Fruit fly (Drosophila melanogaster) whole organism, embryonic: ENCODE data around the gene Uba4.

ENCODE experiments used
- Antp ChIP-seq: fragments of 200-800 bp; sonication (Bioruptor generic); optimal IDR thresholded peaks from 3 replicates; lab custom pipeline; 2016; ENCODE audit warnings: missing biosample characterization, missing genetic modification characterization
- CG1024 ChIP-seq: fragments of 200-800 bp; sonication (Bioruptor generic); IDR thresholded peaks from 2 replicates; pipeline ENCODE4 v1.3.6; 2022; ENCODE audit warnings: missing biosample characterization, missing genetic modification characterization
- CG10979 ChIP-seq: fragments of 200-800 bp; sonication (Bioruptor generic); optimal IDR thresholded peaks from 2 replicates; lab custom pipeline; 2018; ENCODE audit warnings: missing biosample characterization, mild to moderate bottlenecking, missing genetic modification characterization, moderate library complexity
- CG12155 ChIP-seq: fragments of 200-800 bp; sonication (Bioruptor generic); optimal IDR thresholded peaks from 3 replicates; lab custom pipeline; 2016; ENCODE audit warnings: missing biosample characterization, missing genetic modification characterization
- CG12391 ChIP-seq: fragments of 200-800 bp; sonication (Bioruptor generic); optimal IDR thresholded peaks from 3 replicates; lab custom pipeline; 2018; ENCODE audit warnings: missing biosample characterization, mild to moderate bottlenecking, missing genetic modification characterization, moderate library complexity
- CG12942 ChIP-seq: fragments of 200-800 bp; sonication (Bioruptor generic); optimal IDR thresholded peaks from 3 replicates; lab custom pipeline; 2016; ENCODE audit warnings: missing biosample characterization, missing genetic modification characterization
- CG14014 ChIP-seq: fragments of 200-800 bp; sonication (Bioruptor generic); IDR thresholded peaks from 2 replicates; pipeline ENCODE4 v1.3.6; 2022; ENCODE audit warnings: missing biosample characterization, missing genetic modification characterization
- CG15479 ChIP-seq: fragments of 200-800 bp; sonication (Bioruptor generic); optimal IDR thresholded peaks from 3 replicates; lab custom pipeline; 2019; ENCODE audit warnings: missing biosample characterization, mild to moderate bottlenecking, missing genetic modification characterization, moderate library complexity
- CG16815 ChIP-seq: fragments of 200-800 bp; sonication (Bioruptor generic); optimal IDR thresholded peaks from 3 replicates; lab custom pipeline; 2017; ENCODE audit warnings: missing biosample characterization, mild to moderate bottlenecking, missing genetic modification characterization
- CG2889 ChIP-seq: fragments of 200-800 bp; sonication (Bioruptor generic); IDR thresholded peaks from 3 replicates; pipeline ENCODE4 v1.3.6; 2022; ENCODE audit warnings: missing biosample characterization, missing genetic modification characterization
- CG34422 ChIP-seq: fragments of 200-800 bp; sonication (Bioruptor generic); IDR thresholded peaks from 3 replicates; pipeline ENCODE4 v1.3.6; 2022; ENCODE audit warnings: missing biosample characterization, missing genetic modification characterization
- CG4404 ChIP-seq: fragments of 200-800 bp; sonication (Bioruptor generic); IDR thresholded peaks from 2 replicates; pipeline ENCODE4 v1.3.6; 2022; ENCODE audit warnings: missing biosample characterization, missing genetic modification characterization
- CG4707 ChIP-seq: fragments of 200-800 bp; sonication (Bioruptor generic); optimal IDR thresholded peaks from 2 replicates; lab custom pipeline; 2018; ENCODE audit warnings: missing biosample characterization, mild to moderate bottlenecking, missing genetic modification characterization, moderate library complexity
- CG4820 ChIP-seq: fragments of 200-800 bp; sonication (Bioruptor generic); optimal IDR thresholded peaks from 3 replicates; lab custom pipeline; 2016; ENCODE audit warnings: missing biosample characterization, missing genetic modification characterization
- CG6254 ChIP-seq: fragments of 200-800 bp; sonication (Bioruptor generic); optimal IDR thresholded peaks from 3 replicates; lab custom pipeline; 2017; ENCODE audit warnings: mild to moderate bottlenecking, missing biosample characterization, missing genetic modification reagents, missing genetic modification characterization
- CG6683 ChIP-seq: fragments of 200-800 bp; sonication (Bioruptor generic); optimal IDR thresholded peaks from 2 replicates; lab custom pipeline; 2017; ENCODE audit warnings: missing biosample characterization, mild to moderate bottlenecking, missing genetic modification characterization, missing genetic modification reagents
- CG9609 ChIP-seq: fragments of 200-800 bp; sonication (Bioruptor generic); optimal IDR thresholded peaks from 3 replicates; lab custom pipeline; 2016; ENCODE audit warnings: missing biosample characterization, missing genetic modification characterization
- CrebB ChIP-seq: fragments of 200-800 bp; sonication (Bioruptor generic); optimal IDR thresholded peaks from 3 replicates; lab custom pipeline; 2018; ENCODE audit warnings: missing biosample characterization, mild to moderate bottlenecking, missing genetic modification characterization
- D ChIP-seq, 2 experiments: fragments of 200-800 bp in 1 of 2; fragments of >200 bp in 1 of 2; sonication (Bioruptor generic) in 1 of 2; optimal IDR thresholded peaks; 2 replicates in 1 of 2; 3 replicates in 1 of 2; lab custom pipeline; 2017; ENCODE audit warnings: mild to moderate bottlenecking in 1 of 2, missing biosample characterization in 1 of 2, missing genetic modification characterization in 1 of 2, missing genetic modification reagents in 1 of 2
- Deaf1 ChIP-seq: fragments of 200-800 bp; optimal IDR thresholded peaks from 3 replicates; lab custom pipeline; 2019; ENCODE audit warnings: missing biosample characterization, mild to moderate bottlenecking, missing genetic modification characterization, moderate library complexity
- Dll ChIP-seq: fragments of 200-800 bp; sonication (Bioruptor generic); IDR thresholded peaks from 4 replicates; pipeline ENCODE4 v1.3.6; 2022; ENCODE audit warnings: missing biosample characterization, missing genetic modification characterization; ENCODE audit not compliant: partially characterized antibody
- Ets65A ChIP-seq: fragments of 200-800 bp; sonication (Bioruptor generic); peaks from one replicate; lab custom pipeline; 2016; ENCODE audit warnings: missing biosample characterization, missing genetic modification characterization
- Lim3 ChIP-seq: fragments of 200-800 bp; sonication (Bioruptor generic); IDR thresholded peaks from 2 replicates; pipeline ENCODE4 v1.3.6; 2022; ENCODE audit warnings: missing biosample characterization, missing genetic modification characterization
- Nf-YB ChIP-seq: fragments of 200-800 bp; sonication (Bioruptor generic); optimal IDR thresholded peaks from 3 replicates; lab custom pipeline; 2019; ENCODE audit warnings: missing biosample characterization, mild to moderate bottlenecking, missing genetic modification characterization, moderate library complexity
- Sox100B ChIP-seq: fragments of 200-800 bp; sonication (Bioruptor generic); optimal IDR thresholded peaks from 3 replicates; lab custom pipeline; 2018; ENCODE audit warnings: missing biosample characterization, mild to moderate bottlenecking, missing genetic modification characterization
- Xbp1 ChIP-seq: fragments of 200-800 bp; sonication (Bioruptor generic); optimal IDR thresholded peaks from 3 replicates; lab custom pipeline; 2016; ENCODE audit warnings: missing biosample characterization, mild to moderate bottlenecking, missing genetic modification characterization
- al ChIP-seq: fragments of 200-800 bp; sonication (Bioruptor generic); IDR thresholded peaks from 2 replicates; pipeline ENCODE4 v1.3.6; 2022; ENCODE audit warnings: missing biosample characterization, missing genetic modification characterization
- ato ChIP-seq: fragments of 200-800 bp; sonication (Bioruptor generic); IDR thresholded peaks from 2 replicates; pipeline ENCODE4 v1.3.6; 2022; ENCODE audit warnings: missing biosample characterization, missing genetic modification characterization; ENCODE audit not compliant: partially characterized antibody
- bab2 ChIP-seq: fragments of 200-800 bp; sonication (Bioruptor generic); optimal IDR thresholded peaks from 2 replicates; lab custom pipeline; 2016; ENCODE audit warnings: missing biosample characterization, missing genetic modification characterization
- bowl ChIP-seq: fragments of 200-800 bp; sonication (Bioruptor generic); IDR thresholded peaks from 2 replicates; pipeline ENCODE4 v1.3.6; 2022; ENCODE audit warnings: missing biosample characterization, missing genetic modification characterization
- cas ChIP-seq: fragments of 200-800 bp; sonication (Bioruptor generic); IDR thresholded peaks from 2 replicates; pipeline ENCODE4 v1.3.6; 2022; ENCODE audit warnings: missing biosample characterization, missing genetic modification characterization
- chif ChIP-seq, 2 experiments: fragments of 200-800 bp; sonication (Bioruptor generic); optimal IDR thresholded peaks; 3 replicates each; lab custom pipeline; 2016; ENCODE audit warnings: missing biosample characterization in 2 of 2, missing genetic modification characterization in 2 of 2
- fd102C ChIP-seq: fragments of 200-800 bp; sonication (Bioruptor generic); optimal IDR thresholded peaks from 2 replicates; lab custom pipeline; 2018; ENCODE audit warnings: missing biosample characterization, mild to moderate bottlenecking, missing genetic modification characterization, moderate library complexity
- gce ChIP-seq: fragments of 200-800 bp; sonication (Bioruptor generic); IDR thresholded peaks from 3 replicates; pipeline ENCODE4 v1.3.6; 2022; ENCODE audit warnings: missing biosample characterization, missing genetic modification characterization
- gt ChIP-seq: fragments of 200-800 bp; sonication (Bioruptor generic); IDR thresholded peaks from 2 replicates; pipeline ENCODE4 v1.3.6; 2022; ENCODE audit warnings: missing biosample characterization, missing genetic modification characterization
- hb ChIP-seq: fragments of 200-800 bp; sonication (Bioruptor generic); IDR thresholded peaks from 3 replicates; pipeline ENCODE4 v1.3.6; 2022; ENCODE audit warnings: missing biosample characterization, missing genetic modification characterization; ENCODE audit not compliant: partially characterized antibody
- kah ChIP-seq: fragments of 200-800 bp; sonication (Bioruptor generic); optimal IDR thresholded peaks from 2 replicates; lab custom pipeline; 2018; ENCODE audit warnings: missing biosample characterization, mild to moderate bottlenecking, missing genetic modification characterization
- maf-S ChIP-seq: fragments of 200-800 bp; sonication (Bioruptor generic); optimal IDR thresholded peaks from 2 replicates; lab custom pipeline; 2016; ENCODE audit warnings: missing biosample characterization, missing genetic modification characterization
- nerfin-2 ChIP-seq: fragments of 200-800 bp; sonication (Bioruptor generic); IDR thresholded peaks from 2 replicates; pipeline ENCODE4 v1.3.6; 2022; ENCODE audit warnings: missing biosample characterization, missing genetic modification characterization; ENCODE audit not compliant: partially characterized antibody
- odd ChIP-seq: fragments of 200-800 bp; sonication (Bioruptor generic); optimal IDR thresholded peaks from 2 replicates; lab custom pipeline; 2017; ENCODE audit warnings: missing biosample characterization, mild to moderate bottlenecking, missing genetic modification characterization
- pho ChIP-seq: fragments of 200-800 bp; sonication (Bioruptor generic); optimal IDR thresholded peaks from 2 replicates; lab custom pipeline; 2016; ENCODE audit warnings: missing biosample characterization, missing genetic modification characterization
- phol ChIP-seq: fragments of 200-800 bp; sonication (Bioruptor generic); optimal IDR thresholded peaks from 3 replicates; lab custom pipeline; 2018; ENCODE audit warnings: missing biosample characterization, mild to moderate bottlenecking, missing genetic modification characterization, moderate library complexity
- salm ChIP-seq: fragments of 200-800 bp; sonication (Bioruptor generic); optimal IDR thresholded peaks from 2 replicates; lab custom pipeline; 2018; ENCODE audit warnings: missing biosample characterization, mild to moderate bottlenecking, missing genetic modification characterization
- sens-2 ChIP-seq: fragments of 200-800 bp; sonication (Bioruptor generic); IDR thresholded peaks from 2 replicates; pipeline ENCODE4 v1.3.6; 2022; ENCODE audit warnings: missing biosample characterization, missing genetic modification characterization
- slou ChIP-seq: fragments of 200-800 bp; sonication (Bioruptor generic); optimal IDR thresholded peaks from 3 replicates; lab custom pipeline; 2016; ENCODE audit warnings: missing biosample characterization, missing genetic modification characterization
- toy ChIP-seq: fragments of 200-800 bp; sonication (Bioruptor generic); IDR thresholded peaks from 2 replicates; pipeline ENCODE4 v1.3.6; 2022; ENCODE audit warnings: missing biosample characterization, missing genetic modification characterization
- wdn ChIP-seq: fragments of 200-800 bp; sonication (Bioruptor generic); IDR thresholded peaks from 2 replicates; pipeline ENCODE4 v1.3.6; 2022; ENCODE audit warnings: missing biosample characterization, missing genetic modification characterization
- zen ChIP-seq: fragments of 200-800 bp; sonication (Bioruptor generic); optimal IDR thresholded peaks from 3 replicates; lab custom pipeline; 2018; ENCODE audit warnings: missing biosample characterization, mild to moderate bottlenecking, missing genetic modification characterization, moderate library complexity

Gene Uba4

dm6 chr2L:8541469-8542233, 24.4 kb downstream of the Uba4 start, which contains the start of gene Sema1a (continued):
- TF ChIP-seq bowl (GFP tag; lab: Robert Waterston, UW) (0 out of 2 replicates have a peak, but pooled peaks have one; percentile 5), CG12391 (peak; percentile 69), gt (no peak; the same call in 1 of the 2 replicates), sens-2 (GFP tag; lab: Robert Waterston, UW) (no peak; the same call in 1 of the 2 replicates), wdn (GFP tag; lab: Robert Waterston, UW) (peak; percentile 69; the same call in 1 of the 2 replicates), toy (no peak), hb (GFP tag; lab: Robert Waterston, UW) (peak; percentile 64; the same call in 2 of the 3 replicates), CG9609 (GFP tag; lab: Kevin White, UChicago) (peak; percentile 45), kah (GFP tag; lab: Kevin White, UChicago) (no peak), CG4820 (GFP tag; lab: Kevin White, UChicago) (peak; percentile 29), Dll (peak; percentile 65), CrebB (peak; percentile 30), CG2889 (GFP tag; lab: Robert Waterston, UW) (peak; percentile 33; the same call in 2 of the 3 replicates), gce (GFP tag; lab: Robert Waterston, UW) (no peak), chif (GFP tag; optimal IDR thresholded peaks at IDR 0.05; lab: Kevin White, UChicago) (peak; percentile 7 to 74), nerfin-2 (GFP tag; lab: Robert Waterston, UW) (peak; percentile 80), salm (tag; lab: Kevin White, UChicago) (peak; percentile 54), pho (GFP tag; lab: Kevin White, UChicago) (peak; percentile 79), Xbp1 (GFP tag; lab: Kevin White, UChicago) (peak; percentile 65), CG1024 (GFP tag; lab: Robert Waterston, UW) (peak; percentile 41; the same call in 1 of the 2 replicates), fd102C (GFP tag; lab: Kevin White, UChicago) (no peak), CG12942 (GFP tag; lab: Kevin White, UChicago) (peak; percentile 7), Antp (GFP tag; lab: Kevin White, UChicago) (peak; percentile 87), maf-S (no peak), bab2 (peak; percentile 15), CG15479 (GFP tag; lab: Kevin White, UChicago) (no peak), ato (GFP tag; lab: Robert Waterston, UW) (peak; percentile 86), odd (GFP tag; lab: Kevin White, UChicago) (peak; percentile 62), zen (peak; percentile 22), cas (GFP tag; lab: Robert Waterston, UW) (0 out of 2 replicates have a peak, but pooled peaks have one; percentile 38), CG6683 (GFP tag; lab: Kevin White, UChicago) (no peak), Lim3 (GFP tag; lab: Robert Waterston, UW) (no peak), phol (tag; lab: Kevin White, UChicago) (peak; percentile 36), Nf-YB (peak; percentile 5), CG6254 (GFP tag; lab: Kevin White, UChicago) (peak; percentile 58), CG4707 (GFP tag; lab: Kevin White, UChicago) (peak; percentile 25), CG14014 (GFP tag; lab: Robert Waterston, UW) (peak; percentile 75), Deaf1 (tag; lab: Kevin White, UChicago) (peak; percentile 19), CG16815 (GFP tag; lab: Kevin White, UChicago) (no peak), D (optimal IDR thresholded peaks at IDR 0.05; lab: Kevin White, UChicago) (no peak), D (GFP tag; optimal IDR thresholded peaks at IDR 0.05; lab: Kevin White, UChicago) (peak; percentile 18), Ets65A (GFP tag; lab: Kevin White, UChicago) (peak; percentile 94), slou (no peak), Sox100B (GFP tag; lab: Kevin White, UChicago) (no peak), CG4404 (GFP tag; lab: Robert Waterston, UW) (no peak), al (GFP tag; lab: Robert Waterston, UW) (no peak; the same call in 1 of the 2 replicates), CG10979 (tag; lab: Kevin White, UChicago) (peak; percentile 49), CG34422 (peak; percentile 75), CG12155 (GFP tag; lab: Kevin White, UChicago) (peak; percentile 48)
